Worm (Caenorhabditis elegans): ENCODE results near the gene abcf-2.

ce11 chrIII:13429668-13430067, 32.4 kb downstream of the abcf-2 start, which contains the start of gene bli-5:
- TF ChIP-seq ama-1 (optimal IDR thresholded peaks at IDR 0.05) (no peak), aly-1 (tag; optimal IDR thresholded peaks at IDR 0.05) (no peak), tbx-11 (GFP tag; IDR thresholded peaks at IDR 0.05) (no peak)

Measured in whole organism, early embryonic.